Fruit fly (Drosophila melanogaster) whole organism, embryonic: ENCODE measurements around the gene CG8814.

Experiments
- Atf3 ChIP-seq: fragments of 200-800 bp; sonication (Bioruptor generic); optimal IDR thresholded peaks from 3 replicates; lab custom pipeline; 2016; ENCODE audit warnings: missing biosample characterization, missing genetic modification characterization
- CG10366 ChIP-seq: fragments of 200-800 bp; sonication (Bioruptor generic); IDR thresholded peaks from 2 replicates; pipeline ENCODE4 v1.3.6; 2022; ENCODE audit warnings: missing biosample characterization, missing genetic modification characterization
- CG15479 ChIP-seq: fragments of 200-800 bp; sonication (Bioruptor generic); optimal IDR thresholded peaks from 3 replicates; lab custom pipeline; 2019; ENCODE audit warnings: missing biosample characterization, mild to moderate bottlenecking, missing genetic modification characterization, moderate library complexity
- CG17361 ChIP-seq: fragments of 200-800 bp; sonication (Bioruptor generic); IDR thresholded peaks from 3 replicates; pipeline ENCODE4 v1.3.6; 2022; ENCODE audit warnings: missing biosample characterization, missing genetic modification characterization
- Jarid2 ChIP-seq: fragments of 200-800 bp; sonication (Bioruptor generic); optimal IDR thresholded peaks from 3 replicates; lab custom pipeline; 2017; ENCODE audit warnings: mild to moderate bottlenecking, missing biosample characterization, missing genetic modification reagents, missing genetic modification characterization
- Lpt ChIP-seq: fragments of >200 bp; optimal IDR thresholded peaks from 2 replicates; lab custom pipeline; 2018; ENCODE audit warnings: missing biosample characterization, missing genetic modification characterization
- h ChIP-seq: fragments of >200 bp; optimal IDR thresholded peaks from 2 replicates; lab custom pipeline; 2017
- mld ChIP-seq: fragments of 200-800 bp; sonication (Bioruptor generic); IDR thresholded peaks from 3 replicates; pipeline ENCODE4 v1.3.6; 2022; ENCODE audit warnings: missing biosample characterization, missing genetic modification characterization; ENCODE audit not compliant: partially characterized antibody
- sens ChIP-seq: fragments of 200-800 bp; sonication (Bioruptor generic); peaks from one replicate; lab custom pipeline; 2016; ENCODE audit warnings: missing biosample characterization, missing genetic modification characterization
- vnd ChIP-seq: fragments of 200-800 bp; sonication (Bioruptor generic); IDR thresholded peaks from 3 replicates; pipeline ENCODE4 v1.3.6; 2022; ENCODE audit warnings: missing biosample characterization, missing genetic modification characterization; ENCODE audit not compliant: partially characterized antibody

dm6 chr2L:2861140-2861884 is 13.4 kb upstream of the CG8814 start:
- TF ChIP-seq Lpt (GFP tag; lab: Kevin White, UChicago): no peak
- TF ChIP-seq CG17361 (GFP tag; lab: Robert Waterston, UW): no peak
- no peak for TF ChIP-seq CG10366 (GFP tag; lab: Robert Waterston, UW)
- TF ChIP-seq mld (GFP tag; lab: Robert Waterston, UW): no peak
- no peak for TF ChIP-seq Atf3 (GFP tag; lab: Kevin White, UChicago)
- TF ChIP-seq sens: peak; percentile 71
- no peak for TF ChIP-seq h (lab: Kevin White, UChicago)
- TF ChIP-seq vnd (GFP tag; lab: Robert Waterston, UW): no peak
- TF ChIP-seq Jarid2 (GFP tag; lab: Kevin White, UChicago): no peak
- TF ChIP-seq CG15479 (GFP tag; lab: Kevin White, UChicago): no peak
